Worm (Caenorhabditis elegans) whole organism, L2 larva: ENCODE results near the gene tag-322.

ENCODE experiments used
- alr-1 ChIP-seq: fragments of 150-350 bp; optimal IDR thresholded peaks from 2 replicates; lab custom pipeline; 2014; ENCODE audit warnings: missing biosample characterization, missing genetic modification characterization
- aly-2 ChIP-seq: fragments of 150-350 bp; optimal IDR thresholded peaks from 2 replicates; lab custom pipeline; 2014; ENCODE audit warnings: missing biosample characterization, missing genetic modification characterization
- ceh-82 ChIP-seq: fragments of 150-350 bp; optimal IDR thresholded peaks from 2 replicates; lab custom pipeline; 2014; ENCODE audit warnings: missing biosample characterization, missing genetic modification characterization
- snpc-4 ChIP-seq: fragments of 150-350 bp; optimal IDR thresholded peaks from 2 replicates; lab custom pipeline; 2014; ENCODE audit warnings: missing biosample characterization, missing genetic modification characterization
- unc-39 ChIP-seq: fragments of 150-350 bp; optimal IDR thresholded peaks from 2 replicates; lab custom pipeline; 2014; ENCODE audit warnings: missing biosample characterization, missing genetic modification characterization

DNA sequence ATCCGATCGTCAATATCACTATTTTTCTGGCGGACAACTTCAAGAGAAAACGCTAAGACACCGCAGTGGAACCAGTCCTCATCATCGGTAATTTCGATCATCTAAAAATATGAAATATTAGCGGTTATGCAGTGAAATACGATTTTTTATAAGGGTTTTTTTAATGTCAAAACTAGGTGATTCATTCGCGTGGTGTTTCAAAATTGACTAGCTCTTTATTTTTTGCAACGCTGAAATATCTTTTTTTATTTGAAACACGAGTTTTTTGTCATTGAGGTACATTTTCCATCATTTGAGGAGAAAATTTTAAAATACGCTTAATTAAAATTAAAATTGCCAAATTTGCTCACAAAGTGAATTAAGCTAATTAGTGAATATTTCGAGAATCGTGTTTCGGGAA, 25.8 kb downstream of the tag-322 start, which contains the start of gene dsb-3:
- TF ChIP-seq ceh-82 (tag; lab: Kevin White, UChicago) (no peak), aly-2 (tag; lab: Kevin White, UChicago) (no peak), alr-1 (tag; lab: Kevin White, UChicago) (no peak), snpc-4 (no peak), unc-39 (tag; lab: Kevin White, UChicago) (no peak)
